Worm (Caenorhabditis elegans) whole organism, midembryonic: ENCODE data around the gene pho-11.

Experiments
- T22C8.4 ChIP-seq: fragments of 200-800 bp; sonication (Bioruptor generic); IDR thresholded peaks from 2 replicates; pipeline ENCODE4 v1.3.6; 2022; ENCODE audit warnings: missing genetic modification characterization, missing compliant biosample characterization
- flt-1 ChIP-seq: fragments of 200-800 bp; sonication (Bioruptor generic); IDR thresholded peaks from 2 replicates; pipeline ENCODE4 v1.3.6; 2022; ENCODE audit warnings: missing genetic modification characterization, missing compliant biosample characterization
- klf-2 ChIP-seq: fragments of 200-800 bp; sonication (Bioruptor generic); conservative IDR thresholded peaks from 2 replicates; pipeline ENCODE4 v1.3.6; 2022; ENCODE audit warnings: missing genetic modification reagents, missing genetic modification characterization, missing compliant biosample characterization
- ref-1 ChIP-seq: fragments of 200-800 bp; sonication (Bioruptor generic); conservative IDR thresholded peaks from 2 replicates; pipeline ENCODE4 v1.3.6; 2022; ENCODE audit warnings: missing genetic modification reagents, missing genetic modification characterization, missing compliant biosample characterization
- tab-1 ChIP-seq: fragments of 200-800 bp; sonication (Bioruptor generic); IDR thresholded peaks from 2 replicates; pipeline ENCODE4 v1.3.6; 2022; ENCODE audit warnings: missing genetic modification characterization, missing compliant biosample characterization
- ztf-23 ChIP-seq: fragments of 200-800 bp; sonication (Bioruptor generic); IDR thresholded peaks from 2 replicates; pipeline ENCODE4 v1.3.6; 2022; ENCODE audit warnings: missing genetic modification reagents, missing genetic modification characterization, missing compliant biosample characterization

- no peak for TF ChIP-seq klf-2 (GFP tag; lab: Robert Waterston, UW)
- no peak for TF ChIP-seq flt-1 (GFP tag; lab: Robert Waterston, UW)
- TF ChIP-seq ref-1 (GFP tag; lab: Robert Waterston, UW): no peak
- TF ChIP-seq tab-1 (GFP tag; lab: Robert Waterston, UW): no peak
- no peak for TF ChIP-seq T22C8.4 (GFP tag; lab: Robert Waterston, UW)
- TF ChIP-seq ztf-23 (GFP tag; lab: Robert Waterston, UW): no peak
Observed at ce11 chrII:9894435-9894834, 37.2 kb upstream of the pho-11 start, which contains the start of gene F26C11.1.
